Worm (Caenorhabditis elegans): Measurements from ENCODE around the gene pmpl-1.

- TF ChIP-seq chd-7 (tag; optimal IDR thresholded peaks at IDR 0.05) (peak; percentile 21), zim-3 (tag; optimal IDR thresholded peaks at IDR 0.05) (no peak), ztf-6 (GFP tag; IDR thresholded peaks at IDR 0.05) (no peak), tbp1 (GFP tag; optimal IDR thresholded peaks at IDR 0.05) (peak; percentile 89), lin-54 (GFP tag; optimal IDR thresholded peaks at IDR 0.05) (peak; percentile 41), efl-1 (GFP tag; optimal IDR thresholded peaks at IDR 0.05) (no peak)
These were observed 5.6 kb downstream of the pmpl-1 start for ce11 chrX:3793389-3793788.

All from whole organism, young adult.